Fruit fly (Drosophila melanogaster) whole organism: ENCODE data around the gene fax.

ENCODE experiments used
- CG8478 ChIP-seq: fragments of >200 bp; optimal IDR thresholded peaks from 2 replicates; lab custom pipeline; 2018; ENCODE audit warnings: inconsistent platforms
- Dll ChIP-seq: fragments of >200 bp; optimal IDR thresholded peaks from 2 replicates; lab custom pipeline; 2017
- EcR ChIP-seq, 2 experiments: fragments of >200 bp; optimal IDR thresholded peaks; 2 replicates each; lab custom pipeline; 2017; ENCODE audit warnings: missing biosample characterization in 2 of 2, missing genetic modification characterization in 2 of 2, missing genetic modification reagents in 2 of 2
- pan ChIP-seq: fragments of >200 bp; optimal IDR thresholded peaks from 2 replicates; lab custom pipeline; 2017
- psq ChIP-seq: fragments of >200 bp; optimal IDR thresholded peaks from 2 replicates; lab custom pipeline; 2017
- usp ChIP-seq: fragments of >200 bp; optimal IDR thresholded peaks from 2 replicates; lab custom pipeline; 2017; ENCODE audit warnings: missing biosample characterization, missing genetic modification characterization, mixed read lengths

The fax gene

dm6 chr3L:16367240-16367639, 44.4 kb downstream of the fax start, which contains the start of gene Cpr72Ec:
Cpr72Ec (minus strand) TSS chr3L:16367340.
- no peak for TF ChIP-seq pan (lab: Kevin White, UChicago)

- TF ChIP-seq psq (lab: Kevin White, UChicago) (no peak), usp (GFP tag; lab: Kevin White, UChicago) (no peak), Dll (lab: Kevin White, UChicago) (no peak), pan (lab: Kevin White, UChicago) (no peak), CG8478 (no peak), EcR (GFP tag; optimal IDR thresholded peaks at IDR 0.05; lab: Kevin White, UChicago) (no peak)
These were observed 47.0 kb downstream of the fax start, which contains the start of gene Cpr72Eb for dm6 chr3L:16364599-16364998. Cpr72Eb (plus strand) TSS chr3L:16364899.

dm6 chr3L:16364182-16364581, 47.4 kb downstream of the fax start:
- no peak for TF ChIP-seq EcR (GFP tag; optimal IDR thresholded peaks at IDR 0.05; lab: Kevin White, UChicago)
- TF ChIP-seq Dll (lab: Kevin White, UChicago): no peak
- TF ChIP-seq psq (lab: Kevin White, UChicago): no peak
- TF ChIP-seq pan (lab: Kevin White, UChicago): no peak
- no peak for TF ChIP-seq usp (GFP tag; lab: Kevin White, UChicago)
- TF ChIP-seq CG8478: no peak

dm6 chr3L:16362119-16362653, 49.4 kb downstream of the fax start, which contains the start of gene Cpr72Ea:
Cpr72Ea (plus strand) TSS chr3L:16362603.
- no peak for TF ChIP-seq CG8478
- no peak for TF ChIP-seq EcR (GFP tag; optimal IDR thresholded peaks at IDR 0.05; lab: Kevin White, UChicago)
- no peak for TF ChIP-seq Dll (lab: Kevin White, UChicago)
- no peak for TF ChIP-seq usp (GFP tag; lab: Kevin White, UChicago)
- no peak for TF ChIP-seq psq (lab: Kevin White, UChicago)
- TF ChIP-seq pan (lab: Kevin White, UChicago): no peak

- no peak for TF ChIP-seq psq (lab: Kevin White, UChicago)
- TF ChIP-seq pan (lab: Kevin White, UChicago): no peak
- TF ChIP-seq EcR (GFP tag; optimal IDR thresholded peaks at IDR 0.05; lab: Kevin White, UChicago): no peak
- TF ChIP-seq usp (GFP tag; lab: Kevin White, UChicago): no peak
- no peak for TF ChIP-seq Dll (lab: Kevin White, UChicago)
- no peak for TF ChIP-seq CG8478
These were observed 50.3 kb downstream of the fax start for dm6 chr3L:16361200-16361815.

- TF ChIP-seq psq (lab: Kevin White, UChicago): no peak
- TF ChIP-seq EcR (GFP tag; optimal IDR thresholded peaks at IDR 0.05; lab: Kevin White, UChicago): no peak
- TF ChIP-seq CG8478: no peak
- no peak for TF ChIP-seq pan (lab: Kevin White, UChicago)
- no peak for TF ChIP-seq usp (GFP tag; lab: Kevin White, UChicago)
- no peak for TF ChIP-seq Dll (lab: Kevin White, UChicago)
These were observed 51.8 kb downstream of the fax start for dm6 chr3L:16359795-16360194.

- TF ChIP-seq usp (GFP tag; lab: Kevin White, UChicago) (no peak), Dll (lab: Kevin White, UChicago) (no peak), CG8478 (no peak), pan (lab: Kevin White, UChicago) (no peak), psq (lab: Kevin White, UChicago) (no peak), EcR (GFP tag; optimal IDR thresholded peaks at IDR 0.05; lab: Kevin White, UChicago) (no peak)
These were observed 52.3 kb downstream of the fax start, which contains the start of gene ringer for dm6 chr3L:16359219-16359748. ringer (minus strand) TSS chr3L:16359428.

- TF ChIP-seq psq (lab: Kevin White, UChicago) (no peak), usp (GFP tag; lab: Kevin White, UChicago) (no peak), CG8478 (no peak), pan (lab: Kevin White, UChicago) (no peak), EcR (GFP tag; optimal IDR thresholded peaks at IDR 0.05; lab: Kevin White, UChicago) (no peak), Dll (lab: Kevin White, UChicago) (no peak)
These were observed 53.8 kb downstream of the fax start for dm6 chr3L:16357860-16358259.

- no peak for TF ChIP-seq CG8478
- no peak for TF ChIP-seq usp (GFP tag; lab: Kevin White, UChicago)
- TF ChIP-seq Dll (lab: Kevin White, UChicago): no peak
- TF ChIP-seq psq (lab: Kevin White, UChicago): no peak
- peak in 1 of 2 experiments; percentile 64 for TF ChIP-seq EcR (GFP tag; optimal IDR thresholded peaks at IDR 0.05; lab: Kevin White, UChicago)
These were observed 54.4 kb downstream of the fax start for dm6 chr3L:16357187-16357728.

- TF ChIP-seq pan (lab: Kevin White, UChicago): no peak
- no peak for TF ChIP-seq usp (GFP tag; lab: Kevin White, UChicago)
- TF ChIP-seq CG8478: no peak
- no peak for TF ChIP-seq psq (lab: Kevin White, UChicago)
- TF ChIP-seq Dll (lab: Kevin White, UChicago): no peak
- TF ChIP-seq EcR (GFP tag; optimal IDR thresholded peaks at IDR 0.05; lab: Kevin White, UChicago): no peak
These were observed 55.4 kb downstream of the fax start for dm6 chr3L:16356171-16356765.

dm6 chr3L:16354197-16354596, 57.4 kb downstream of the fax start, which contains the start of gene Pdh:
Pdh (minus strand) TSS chr3L:16354297.
- TF ChIP-seq EcR (GFP tag; optimal IDR thresholded peaks at IDR 0.05; lab: Kevin White, UChicago) (no peak), CG8478 (no peak), psq (lab: Kevin White, UChicago) (no peak), pan (lab: Kevin White, UChicago) (no peak), usp (GFP tag; lab: Kevin White, UChicago) (no peak), Dll (lab: Kevin White, UChicago) (no peak)
